Fruit fly (Drosophila melanogaster) whole organism, adult: ENCODE measurements around the gene CG33270.

Source experiments
- CG11617 ChIP-seq: fragments of 200-800 bp; sonication (Bioruptor generic); optimal IDR thresholded peaks from 2 replicates; lab custom pipeline; 2017; ENCODE audit warnings: mild to moderate bottlenecking, missing biosample characterization, missing genetic modification reagents, missing genetic modification characterization
- CG12768 ChIP-seq: fragments of 200-800 bp; sonication (Bioruptor generic); optimal IDR thresholded peaks from 2 replicates; lab custom pipeline; 2017; ENCODE audit warnings: missing biosample characterization, missing genetic modification characterization, mild to moderate bottlenecking, moderate library complexity, missing genetic modification reagents
- CG14711 ChIP-seq: fragments of 200-800 bp; sonication (Bioruptor generic); optimal IDR thresholded peaks from 2 replicates; lab custom pipeline; 2018; ENCODE audit warnings: missing biosample characterization, mild to moderate bottlenecking, missing genetic modification characterization, moderate library complexity
- CG1620 ChIP-seq: fragments of 200-800 bp; sonication (Bioruptor generic); optimal IDR thresholded peaks from 2 replicates; lab custom pipeline; 2016; ENCODE audit warnings: missing biosample characterization, missing genetic modification characterization
- CG33017 ChIP-seq: fragments of 200-800 bp; sonication (Bioruptor generic); optimal IDR thresholded peaks from 2 replicates; lab custom pipeline; 2018; ENCODE audit warnings: missing biosample characterization, mild to moderate bottlenecking, missing genetic modification characterization, moderate library complexity
- CG5204 ChIP-seq: fragments of 200-800 bp; sonication (Bioruptor generic); optimal IDR thresholded peaks from 2 replicates; lab custom pipeline; 2016; ENCODE audit warnings: missing biosample characterization, missing genetic modification characterization
- CG7045 ChIP-seq: fragments of 200-800 bp; sonication (Bioruptor generic); optimal IDR thresholded peaks from 2 replicates; lab custom pipeline; 2017; ENCODE audit warnings: missing biosample characterization, mild to moderate bottlenecking, missing genetic modification characterization
- CG7101 ChIP-seq: fragments of 200-800 bp; sonication (Bioruptor generic); optimal IDR thresholded peaks from 2 replicates; lab custom pipeline; 2018; ENCODE audit warnings: missing biosample characterization, mild to moderate bottlenecking, missing genetic modification characterization, moderate library complexity
- Clk ChIP-seq: fragments of 200-800 bp; sonication (Bioruptor generic); optimal IDR thresholded peaks from 2 replicates; lab custom pipeline; 2017; ENCODE audit warnings: missing biosample characterization, missing genetic modification characterization
- Crg-1 ChIP-seq: fragments of 200-800 bp; sonication (Bioruptor generic); optimal IDR thresholded peaks from 2 replicates; lab custom pipeline; 2016; ENCODE audit warnings: missing biosample characterization, missing genetic modification characterization
- Hr96 ChIP-seq: fragments of 200-800 bp; sonication (Bioruptor generic); optimal IDR thresholded peaks from 2 replicates; lab custom pipeline; 2016; ENCODE audit warnings: missing biosample characterization, missing genetic modification characterization
- Mnt ChIP-seq: fragments of 200-800 bp; sonication (Bioruptor generic); optimal IDR thresholded peaks from 2 replicates; lab custom pipeline; 2016; ENCODE audit warnings: missing biosample characterization, mild to moderate bottlenecking, missing genetic modification characterization
- bab1 ChIP-seq: fragments of 200-800 bp; sonication (Bioruptor generic); optimal IDR thresholded peaks from 3 replicates; lab custom pipeline; 2019; ENCODE audit warnings: missing biosample characterization, mild to moderate bottlenecking, missing genetic modification characterization, moderate library complexity
- cic ChIP-seq: fragments of 200-800 bp; sonication (Bioruptor generic); optimal IDR thresholded peaks from 2 replicates; lab custom pipeline; 2017; ENCODE audit warnings: missing biosample characterization, mild to moderate bottlenecking, missing genetic modification characterization, moderate library complexity
- cnc ChIP-seq, 2 experiments: fragments of >200 bp; optimal IDR thresholded peaks; 2 replicates each; lab custom pipeline; 2017
- kay ChIP-seq: fragments of 200-800 bp; sonication (Bioruptor generic); peaks from one replicate; lab custom pipeline; 2016; ENCODE audit warnings: missing biosample characterization, missing genetic modification characterization, borderline replicate concordance
- ovo ChIP-seq: fragments of 200-800 bp; sonication (Bioruptor generic); optimal IDR thresholded peaks from 2 replicates; lab custom pipeline; 2016; ENCODE audit warnings: missing biosample characterization, missing genetic modification characterization
- pad ChIP-seq: fragments of 200-800 bp; sonication (Bioruptor generic); optimal IDR thresholded peaks from 3 replicates; lab custom pipeline; 2017; ENCODE audit warnings: missing biosample characterization, missing genetic modification characterization, mild to moderate bottlenecking, moderate library complexity, missing genetic modification reagents
- tj ChIP-seq: fragments of 200-800 bp; sonication (Bioruptor generic); optimal IDR thresholded peaks from 3 replicates; lab custom pipeline; 2017; ENCODE audit warnings: missing biosample characterization, mild to moderate bottlenecking, missing genetic modification characterization, moderate library complexity
- toe ChIP-seq: fragments of 200-800 bp; sonication (Bioruptor generic); optimal IDR thresholded peaks from 2 replicates; lab custom pipeline; 2016; ENCODE audit warnings: missing biosample characterization, missing genetic modification characterization

CG33270 gene

DNA sequence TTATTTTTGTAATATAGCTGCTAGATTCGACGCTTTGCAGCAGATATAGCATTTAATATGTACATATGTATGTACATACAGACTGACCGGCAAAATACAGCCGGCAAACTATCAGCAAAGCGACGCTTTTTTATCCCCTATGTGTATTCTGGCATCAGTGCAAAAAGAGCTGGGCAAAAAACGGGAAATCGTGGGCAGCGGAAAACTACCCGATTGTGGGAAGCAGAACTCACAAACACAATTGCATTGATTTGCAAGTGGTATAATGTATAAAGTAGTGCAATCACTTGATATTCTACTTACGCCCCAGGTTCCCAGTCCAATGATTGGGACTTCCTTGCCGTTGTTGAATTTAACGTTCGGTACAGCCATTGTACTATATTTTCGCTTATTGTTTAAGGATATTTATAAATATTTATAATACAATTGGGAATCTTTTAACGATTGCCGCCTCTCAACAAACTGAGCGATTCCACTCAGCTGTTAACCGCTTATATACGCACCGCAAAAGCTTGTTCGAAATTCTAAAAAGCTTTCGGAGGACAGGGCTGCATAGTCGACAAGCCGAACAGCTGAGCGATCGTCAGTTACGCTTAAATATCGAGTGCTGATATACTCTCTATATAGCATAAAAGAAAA lies 44.9 kb upstream of the CG33270 start:
- TF ChIP-seq cnc (optimal IDR thresholded peaks at IDR 0.05; lab: Kevin White, UChicago) (no peak), bab1 (GFP tag; lab: Kevin White, UChicago) (peak; percentile 75), CG7045 (GFP tag; lab: Kevin White, UChicago) (no peak), pad (GFP tag; lab: Kevin White, UChicago) (peak; percentile 27), CG12768 (peak; percentile 30), Hr96 (GFP tag; lab: Kevin White, UChicago) (no peak), kay (peak; percentile 96), tj (GFP tag; lab: Kevin White, UChicago) (peak; percentile 39), toe (GFP tag; lab: Kevin White, UChicago) (peak; percentile 10), Clk (no peak), ovo (GFP tag; lab: Kevin White, UChicago) (no peak), CG11617 (GFP tag; lab: Kevin White, UChicago) (peak; percentile 64), CG14711 (tag; lab: Kevin White, UChicago) (peak; percentile 26), CG33017 (peak; percentile 59), cic (peak; percentile 73), CG5204 (GFP tag; lab: Kevin White, UChicago) (no peak), CG7101 (tag; lab: Kevin White, UChicago) (peak; percentile 57), Mnt (GFP tag; lab: Kevin White, UChicago) (peak; percentile 47), Crg-1 (GFP tag; lab: Kevin White, UChicago) (no peak), CG1620 (GFP tag; lab: Kevin White, UChicago) (no peak)

DNA sequence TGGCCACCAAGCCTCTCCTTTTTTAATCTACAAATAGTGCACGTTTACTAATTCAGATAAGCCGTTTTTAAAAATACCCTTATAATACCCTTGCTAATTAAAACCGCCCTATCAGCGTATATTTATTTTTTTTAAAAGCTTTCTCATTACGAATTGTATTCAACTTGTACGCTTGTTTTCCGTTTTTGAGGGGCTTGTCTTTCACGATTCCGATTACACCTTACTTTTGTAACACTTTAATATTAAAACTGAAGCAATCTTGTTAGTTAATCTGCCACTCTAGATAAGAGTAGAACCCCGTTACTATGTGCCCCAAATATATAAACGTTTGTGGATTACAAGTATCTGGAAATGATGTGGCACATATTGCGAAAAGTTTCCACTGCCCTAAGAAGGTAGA lies 44.3 kb upstream of the CG33270 start:
- TF ChIP-seq CG7101 (tag; lab: Kevin White, UChicago), result no peak
- TF ChIP-seq kay, result peak; percentile 84
- TF ChIP-seq tj (GFP tag; lab: Kevin White, UChicago), result peak; percentile 65
- no peak for TF ChIP-seq CG14711 (tag; lab: Kevin White, UChicago)

DNA sequence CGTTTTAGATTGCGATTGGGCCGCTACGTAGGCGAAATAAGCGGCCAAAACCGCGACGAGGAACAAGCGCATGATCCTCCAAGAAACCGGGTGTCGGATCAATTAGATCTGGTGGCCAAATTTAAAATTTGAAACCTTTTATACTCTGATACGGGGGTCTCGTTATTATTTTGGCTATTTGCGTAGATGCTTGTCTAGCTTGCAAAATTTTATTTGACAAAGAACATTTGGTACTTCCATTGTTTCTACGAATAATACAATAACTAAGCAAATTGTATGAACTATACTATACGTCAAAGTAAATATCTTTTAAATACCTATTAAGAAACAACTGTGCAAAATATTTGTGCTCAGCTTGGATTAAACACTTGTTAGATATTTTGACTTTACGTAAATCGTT lies 41.6 kb upstream of the CG33270 start, which contains the start of gene Muc68Ca:
Gene Muc68Ca (minus strand): TSS at position 101 of the 400 bp plus-strand sequence.
- TF ChIP-seq CG12768, result no peak
- no peak for TF ChIP-seq CG33017
- no peak for TF ChIP-seq Hr96 (GFP tag; lab: Kevin White, UChicago)
- no peak for TF ChIP-seq bab1 (GFP tag; lab: Kevin White, UChicago)
- TF ChIP-seq tj (GFP tag; lab: Kevin White, UChicago), result no peak
- TF ChIP-seq CG1620 (GFP tag; lab: Kevin White, UChicago), result no peak
- no peak for TF ChIP-seq kay
- TF ChIP-seq Crg-1 (GFP tag; lab: Kevin White, UChicago), result no peak
- no peak for TF ChIP-seq CG14711 (tag; lab: Kevin White, UChicago)

DNA sequence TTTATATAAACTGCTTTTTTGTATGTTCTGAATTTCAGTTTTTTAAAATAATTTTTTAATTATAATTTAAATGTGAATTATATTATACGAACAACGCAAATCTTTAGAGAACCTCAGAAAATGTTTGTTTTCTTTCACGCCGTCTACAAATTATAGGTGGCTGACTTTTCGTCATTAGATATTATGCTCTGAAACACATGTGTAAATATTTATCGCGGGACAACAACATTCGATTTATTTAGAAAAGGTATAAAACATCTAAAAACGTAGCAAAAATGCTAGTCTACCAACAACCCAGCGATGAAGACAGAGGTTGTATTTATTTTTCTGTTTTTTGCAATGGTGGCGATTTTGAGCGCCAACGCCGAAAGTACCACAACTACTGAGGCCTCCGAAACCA lies 31.4 kb upstream of the CG33270 start, which contains the start of gene CG42832:
Gene CG42832 (plus strand): TSS at position 301 of the 400 bp plus-strand sequence.
- TF ChIP-seq CG1620 (GFP tag; lab: Kevin White, UChicago), result no peak

DNA sequence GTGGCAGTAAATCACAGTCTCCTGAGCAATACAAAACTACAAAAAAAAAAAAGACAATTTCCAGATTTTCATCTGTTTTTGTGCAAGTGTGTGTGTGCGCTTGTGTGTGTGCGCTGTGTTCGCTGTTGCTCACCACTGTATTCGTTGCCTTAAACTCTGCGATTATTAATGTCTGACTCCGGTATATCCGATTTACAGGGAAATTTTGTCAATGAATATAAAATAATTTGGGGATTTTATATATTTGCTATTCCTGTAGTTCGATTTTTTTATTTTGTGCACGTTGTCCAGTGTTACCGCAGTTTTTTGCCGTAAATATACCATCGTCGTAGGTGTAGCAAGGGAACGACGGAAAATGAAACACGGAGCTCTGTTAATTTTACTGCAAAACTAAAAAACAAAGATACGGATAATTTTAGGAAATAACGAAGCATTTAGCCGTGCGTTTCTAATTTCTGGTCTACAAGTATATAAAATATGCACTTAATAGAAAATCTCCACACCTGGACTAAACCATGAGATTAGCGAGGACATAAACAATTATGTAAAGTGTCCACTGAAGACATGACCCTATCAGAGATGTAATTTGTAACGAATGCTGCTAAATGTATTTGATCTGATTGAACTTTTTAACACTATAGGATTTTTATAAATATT lies 30.9 kb upstream of the CG33270 start, which contains the start of gene Duba:
Gene Duba (minus strand): TSS at position 313 of the 657 bp plus-strand sequence.
- TF ChIP-seq Hr96 (GFP tag; lab: Kevin White, UChicago), result no peak
- TF ChIP-seq CG5204 (GFP tag; lab: Kevin White, UChicago), result peak; percentile 23
- TF ChIP-seq pad (GFP tag; lab: Kevin White, UChicago), result no peak
- no peak for TF ChIP-seq cic
- no peak for TF ChIP-seq toe (GFP tag; lab: Kevin White, UChicago)
- no peak for TF ChIP-seq CG12768
- TF ChIP-seq ovo (GFP tag; lab: Kevin White, UChicago), result no peak
- peak; percentile 44 for TF ChIP-seq Mnt (GFP tag; lab: Kevin White, UChicago)
- TF ChIP-seq tj (GFP tag; lab: Kevin White, UChicago), result no peak

DNA sequence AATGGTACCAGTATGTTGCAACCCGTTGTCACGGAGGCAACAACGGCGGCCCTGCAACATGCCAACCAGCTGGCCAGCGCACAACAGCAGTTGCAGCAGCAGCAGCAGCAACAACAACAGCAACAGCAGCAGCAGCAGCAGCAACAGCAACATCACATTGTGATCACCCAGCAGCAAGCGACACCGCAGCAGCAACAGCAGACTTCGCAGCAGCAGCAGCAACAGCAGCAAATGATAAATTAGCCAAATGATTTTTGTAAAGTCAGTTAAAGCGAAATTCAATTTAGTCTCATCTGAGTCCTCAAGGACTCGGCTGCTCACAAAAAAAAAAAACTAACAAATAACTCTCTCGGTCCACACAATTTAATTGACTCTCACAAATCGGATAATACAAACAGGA lies 25.8 kb upstream of the CG33270 start:
- TF ChIP-seq CG5204 (GFP tag; lab: Kevin White, UChicago) (no peak), Mnt (GFP tag; lab: Kevin White, UChicago) (no peak), tj (GFP tag; lab: Kevin White, UChicago) (no peak), cic (no peak), toe (GFP tag; lab: Kevin White, UChicago) (no peak), CG7045 (GFP tag; lab: Kevin White, UChicago) (no peak), CG7101 (tag; lab: Kevin White, UChicago) (no peak), CG14711 (tag; lab: Kevin White, UChicago) (no peak), CG33017 (no peak), Crg-1 (GFP tag; lab: Kevin White, UChicago) (no peak), bab1 (GFP tag; lab: Kevin White, UChicago) (no peak), CG12768 (no peak), kay (no peak), Clk (no peak), Hr96 (GFP tag; lab: Kevin White, UChicago) (no peak), CG11617 (GFP tag; lab: Kevin White, UChicago) (no peak), CG1620 (GFP tag; lab: Kevin White, UChicago) (no peak), ovo (GFP tag; lab: Kevin White, UChicago) (no peak)
